Fruit fly (Drosophila melanogaster) Kc167 (cell line): ENCODE data around the gene CG14275.

Experiments
- Myc ChIP-seq: fragments of >200 bp; optimal IDR thresholded peaks from 2 replicates; lab custom pipeline; 2017; ENCODE audit warnings: missing external identifiers
- Sin3A ChIP-seq: fragments of >200 bp; optimal IDR thresholded peaks from 2 replicates; lab custom pipeline; 2018; ENCODE audit warnings: missing external identifiers
- h ChIP-seq: fragments of >200 bp; optimal IDR thresholded peaks from 3 replicates; lab custom pipeline; 2018; ENCODE audit warnings: missing external identifiers
- insv ChIP-seq: fragments of >200 bp; optimal IDR thresholded peaks from 3 replicates; lab custom pipeline; 2018; ENCODE audit warnings: missing external identifiers
- psq ChIP-seq: fragments of >200 bp; optimal IDR thresholded peaks from 2 replicates; lab custom pipeline; 2017; ENCODE audit warnings: missing external identifiers
- ttk ChIP-seq: sonication (Bioruptor generic); optimal IDR thresholded peaks from 2 replicates; lab custom pipeline; 2017; ENCODE audit warnings: missing external identifiers

Gene CG14275

DNA sequence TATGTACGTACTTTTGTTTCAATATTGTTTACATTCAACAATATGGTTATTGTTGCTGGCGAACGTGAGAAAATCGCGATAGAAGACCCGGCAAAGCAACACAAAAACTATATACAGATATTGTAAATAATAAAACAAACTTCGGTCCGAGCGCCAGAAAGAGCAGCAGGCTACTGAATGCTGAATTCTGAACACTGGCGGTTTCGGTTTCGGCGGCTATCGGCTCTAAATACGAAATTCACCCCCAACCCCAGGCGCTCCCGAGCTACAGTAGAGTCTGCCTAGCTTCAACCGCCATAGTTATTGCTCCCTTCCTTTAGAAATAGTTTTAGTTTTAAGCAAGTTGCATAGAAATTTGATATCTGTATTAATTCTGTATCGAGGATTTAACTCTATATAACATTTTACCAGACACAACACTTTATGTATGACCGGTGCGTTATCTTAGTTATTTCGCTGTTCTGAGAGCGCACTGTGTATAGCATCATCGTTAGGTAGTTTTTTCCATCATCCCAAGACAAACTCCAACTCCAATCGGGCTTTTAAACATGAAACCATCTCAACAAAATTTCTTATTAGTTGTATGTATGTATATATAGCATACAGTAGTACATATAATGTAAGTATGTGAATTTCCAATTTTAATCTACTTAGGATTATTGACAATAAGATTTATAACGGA is 35.2 kb downstream of the CG14275 start, which contains the start of gene CG7627:
TSS of gene CG7627 (minus strand) at position 197 of the 682 bp plus-strand sequence.
- TF ChIP-seq Sin3A = no peak
- TF ChIP-seq ttk (lab: Kevin White, UChicago) = no peak
- no peak for TF ChIP-seq h
- TF ChIP-seq Myc = no peak
- TF ChIP-seq insv (lab: Kevin White, UChicago) = no peak
- TF ChIP-seq psq = no peak

DNA sequence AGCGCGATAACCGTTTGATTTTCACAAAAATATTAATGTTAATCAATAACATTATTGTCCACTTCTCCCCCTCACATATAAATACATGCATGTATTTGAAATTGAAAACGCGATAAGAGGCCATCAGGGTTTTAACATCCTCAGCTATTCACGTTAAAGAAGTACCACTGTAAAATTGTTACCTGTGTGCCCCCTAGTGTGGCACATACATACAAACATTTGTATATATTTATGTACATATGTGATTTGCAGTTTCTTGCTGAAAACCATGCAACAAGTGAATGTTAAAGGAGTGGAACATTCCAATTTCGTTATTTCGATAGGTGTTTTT is 35.7 kb downstream of the CG14275 start:
- TF ChIP-seq psq (no peak), insv (lab: Kevin White, UChicago) (no peak), Sin3A (no peak), h (no peak), ttk (lab: Kevin White, UChicago) (no peak), Myc (no peak)

DNA sequence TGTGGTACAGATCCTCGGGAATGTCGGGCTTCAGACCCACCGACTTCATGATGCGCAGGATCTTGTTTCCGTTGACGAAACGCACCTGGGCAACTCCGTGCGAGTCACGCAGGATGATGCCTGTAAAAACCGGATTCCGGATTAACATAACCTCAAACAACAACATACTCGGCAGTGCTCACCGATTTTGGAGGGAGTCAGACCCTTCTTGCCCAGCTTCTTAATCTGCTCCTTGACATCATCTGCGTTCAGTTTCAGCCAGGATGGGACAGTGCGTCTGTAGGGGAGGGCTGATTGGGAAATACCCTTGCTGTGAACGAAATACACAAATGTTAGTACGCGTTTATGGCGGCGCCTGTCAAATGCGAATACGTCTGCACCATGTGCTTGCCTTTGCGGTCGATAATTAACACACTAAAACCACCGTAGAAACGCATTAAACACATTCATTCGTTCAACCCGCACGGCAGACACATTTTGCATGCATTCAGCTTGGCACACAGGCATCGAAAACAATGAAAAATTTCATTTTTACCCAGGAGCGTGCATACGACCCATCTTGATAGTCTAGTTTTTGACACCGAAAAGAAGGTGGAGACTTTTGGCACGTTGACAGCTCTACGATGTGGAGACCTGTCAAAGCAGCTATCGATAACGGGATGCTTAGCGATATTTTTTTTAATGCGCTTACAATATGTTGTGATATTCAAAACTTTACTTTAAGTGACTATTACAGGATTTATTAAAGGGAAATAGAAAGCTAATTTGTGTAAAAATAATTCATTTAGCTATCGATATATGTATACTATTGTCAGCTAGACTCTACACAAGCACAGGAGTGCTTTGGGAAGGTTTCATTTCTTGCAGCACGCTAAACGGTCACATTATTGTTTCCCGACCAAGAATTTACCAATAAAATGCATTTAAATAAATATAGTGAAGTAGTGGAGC is 37.0 kb downstream of the CG14275 start, which contains the start of the genes RpS13 and CSN8:
TSS of gene RpS13 (minus strand) at position 657 of the 951 bp plus-strand sequence.
TSS of gene CSN8 (plus strand) at position 850 of the 951 bp plus-strand sequence.
- TF ChIP-seq insv (lab: Kevin White, UChicago) (no peak), psq (no peak), Sin3A (no peak), Myc (no peak), h (no peak)

DNA sequence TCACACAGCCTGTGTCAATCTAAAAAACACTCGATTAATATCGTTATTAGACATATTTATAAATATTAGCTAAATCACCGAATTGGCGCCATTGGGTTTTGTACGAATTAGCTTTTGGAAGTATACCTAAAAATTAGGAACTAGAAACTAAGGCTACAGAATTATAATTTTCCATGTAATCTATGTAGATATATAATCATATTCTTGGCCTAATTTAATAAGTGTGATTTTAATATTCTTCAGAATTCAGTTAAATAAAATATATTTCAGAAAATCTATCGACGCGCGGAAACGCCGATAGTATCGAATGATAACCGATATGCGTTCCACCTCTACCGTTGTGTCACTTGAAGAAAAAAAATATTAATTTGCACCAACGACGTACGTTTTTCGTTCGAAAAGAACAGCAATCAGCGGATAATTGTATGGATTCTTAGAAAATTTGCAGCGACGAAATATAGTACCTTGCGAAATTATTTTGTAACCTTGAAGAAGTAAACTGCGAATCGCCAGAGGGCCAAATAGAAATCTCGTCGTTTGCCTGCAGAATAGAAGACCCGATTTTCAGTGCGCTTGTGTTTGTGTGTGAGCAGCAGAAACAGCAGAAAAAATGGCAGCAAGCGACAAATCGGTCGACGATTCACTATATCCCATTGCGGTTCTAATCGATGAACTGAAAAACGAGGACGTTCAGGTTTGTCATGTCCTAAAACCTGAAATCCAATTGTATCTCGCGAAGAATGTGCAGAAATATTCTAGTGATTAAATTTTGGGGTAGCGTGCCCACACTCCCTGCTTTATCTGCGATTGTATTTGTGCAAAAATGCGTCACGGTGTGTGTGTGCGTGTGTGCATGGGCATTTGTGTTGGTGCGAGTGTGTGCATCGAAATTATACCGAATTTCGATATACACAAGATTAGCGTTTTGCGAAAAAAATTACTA is 38.7 kb downstream of the CG14275 start, which contains the start of gene Pp2A-29B:
TSS of gene Pp2A-29B (plus strand) at position 338 of the 943 bp plus-strand sequence.
- no peak for TF ChIP-seq Sin3A
- TF ChIP-seq h = no peak
- no peak for TF ChIP-seq Myc
- TF ChIP-seq insv (lab: Kevin White, UChicago) = no peak
- TF ChIP-seq ttk (lab: Kevin White, UChicago) = no peak
- no peak for TF ChIP-seq psq

DNA sequence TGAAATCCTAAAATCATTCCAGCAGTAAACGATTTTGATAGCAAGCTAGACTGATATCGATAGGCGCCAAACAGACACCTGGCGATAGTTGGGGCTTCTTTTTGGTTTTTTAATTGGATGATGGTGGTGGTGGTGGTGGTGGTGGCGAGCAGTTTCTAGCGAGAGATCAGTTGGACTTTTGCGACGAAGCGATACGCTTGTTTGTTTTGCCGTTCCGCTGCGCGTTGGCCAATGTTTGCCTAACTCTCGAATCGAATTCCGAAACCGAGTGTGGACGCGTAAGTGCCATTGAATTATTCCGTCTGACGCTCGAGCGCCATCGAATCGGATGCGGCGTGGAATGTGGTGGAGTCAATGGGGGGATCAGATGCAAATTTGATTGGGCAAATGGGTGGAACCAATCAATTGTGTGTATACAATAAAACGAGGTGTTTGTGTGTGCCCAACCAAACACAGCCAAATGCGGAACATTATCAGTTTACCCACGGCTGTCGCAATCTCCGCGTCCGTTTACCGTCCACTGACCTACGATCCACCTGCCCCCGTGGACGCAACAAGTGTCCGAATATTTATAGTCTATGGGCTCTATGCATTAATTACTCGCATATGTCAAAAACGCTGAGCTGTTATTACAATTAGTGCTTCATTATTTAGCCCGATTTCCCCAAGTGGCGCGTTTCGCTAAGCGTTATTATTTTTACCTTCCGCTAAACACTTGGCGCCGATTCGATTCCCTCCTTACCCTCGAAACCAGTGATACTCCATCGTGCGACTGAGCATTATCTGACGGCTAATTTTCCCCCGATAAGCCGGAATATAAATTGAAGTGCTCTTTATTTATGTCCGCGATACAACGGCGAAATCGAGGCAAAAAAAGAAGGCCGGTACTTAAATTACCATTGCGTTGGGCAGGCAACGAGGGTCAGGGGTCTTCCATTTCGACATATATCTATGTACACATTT is 43.4 kb downstream of the CG14275 start, which contains the start of gene CG17292:
TSS of gene CG17292 (plus strand) at position 91 of the 963 bp plus-strand sequence.
- TF ChIP-seq psq = no peak
- TF ChIP-seq Sin3A = no peak
- no peak for TF ChIP-seq Myc
- no peak for TF ChIP-seq ttk (lab: Kevin White, UChicago)
- no peak for TF ChIP-seq insv (lab: Kevin White, UChicago)

DNA sequence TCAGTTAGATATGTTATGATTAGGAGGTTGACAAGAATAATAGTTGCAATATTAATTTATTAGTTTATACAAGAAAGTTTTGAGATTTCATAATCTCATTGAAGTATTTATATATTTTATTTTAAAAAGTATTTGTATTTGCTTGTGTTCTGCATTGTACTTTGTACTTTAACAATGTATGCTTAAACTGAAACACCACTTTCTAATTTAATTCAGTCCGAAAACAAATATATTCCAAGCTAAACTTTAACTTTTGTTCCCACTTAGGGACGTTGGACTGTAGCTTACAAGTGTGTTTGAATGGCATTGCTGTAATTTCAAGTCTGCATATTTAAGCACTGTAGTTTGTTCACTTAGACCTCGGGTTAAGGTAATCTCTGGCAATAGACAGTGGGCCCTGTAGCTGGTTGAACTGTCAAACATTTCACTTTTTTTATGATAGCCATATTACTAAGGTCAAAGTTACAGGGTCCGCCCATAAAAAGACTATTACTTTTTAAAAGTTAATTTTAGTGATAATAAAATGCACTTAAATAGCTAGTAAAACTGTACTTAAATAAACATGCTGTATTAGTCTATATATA is 44.2 kb downstream of the CG14275 start:
- TF ChIP-seq Sin3A (no peak), insv (lab: Kevin White, UChicago) (no peak), Myc (no peak), h (no peak), ttk (lab: Kevin White, UChicago) (no peak), psq (no peak)

DNA sequence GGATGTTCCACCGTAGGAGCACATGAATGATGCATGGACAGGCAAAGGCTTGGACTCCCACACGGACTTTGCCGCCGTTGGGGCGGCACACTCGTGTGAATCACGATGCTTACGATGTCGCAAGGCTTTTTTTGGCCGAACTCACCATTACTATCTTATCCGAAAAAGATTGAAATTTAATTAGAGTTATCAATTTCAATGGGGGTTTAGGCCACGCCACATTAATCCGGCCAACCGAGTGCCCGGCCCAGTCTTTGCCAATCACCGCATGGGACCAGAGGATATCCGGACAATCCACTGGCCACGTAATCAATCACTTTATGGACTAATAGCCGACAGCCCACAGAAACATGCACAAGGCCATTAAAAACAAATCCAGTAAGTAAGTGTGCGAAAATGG is 45.0 kb downstream of the CG14275 start:
- TF ChIP-seq ttk (lab: Kevin White, UChicago) (no peak), insv (lab: Kevin White, UChicago) (no peak), psq (no peak), h (no peak), Sin3A (no peak), Myc (no peak)

DNA sequence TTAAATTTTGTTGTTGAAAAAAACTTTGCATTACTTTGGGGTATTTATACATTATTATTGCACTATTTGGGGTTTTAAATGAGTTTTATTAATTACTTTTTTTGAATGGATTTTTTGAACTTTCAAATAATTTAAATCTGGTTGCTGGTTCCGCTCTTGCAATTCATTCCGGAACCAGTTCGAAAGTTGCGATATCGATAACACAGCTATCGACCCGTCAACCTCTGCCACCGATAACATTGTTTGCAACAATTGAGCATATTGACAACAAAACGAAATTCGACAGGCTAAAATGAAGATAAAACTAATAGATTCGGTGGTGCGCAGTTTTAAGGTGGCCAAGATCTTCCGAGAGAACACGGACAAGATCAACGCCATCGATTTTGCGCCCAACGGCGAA is 47.0 kb downstream of the CG14275 start, which contains the start of gene Wdr82:
TSS of gene Wdr82 (plus strand) at position 227 of the 400 bp plus-strand sequence.
- TF ChIP-seq h (no peak), psq (no peak), Sin3A (no peak), ttk (lab: Kevin White, UChicago) (no peak), Myc (no peak), insv (lab: Kevin White, UChicago) (no peak)

DNA sequence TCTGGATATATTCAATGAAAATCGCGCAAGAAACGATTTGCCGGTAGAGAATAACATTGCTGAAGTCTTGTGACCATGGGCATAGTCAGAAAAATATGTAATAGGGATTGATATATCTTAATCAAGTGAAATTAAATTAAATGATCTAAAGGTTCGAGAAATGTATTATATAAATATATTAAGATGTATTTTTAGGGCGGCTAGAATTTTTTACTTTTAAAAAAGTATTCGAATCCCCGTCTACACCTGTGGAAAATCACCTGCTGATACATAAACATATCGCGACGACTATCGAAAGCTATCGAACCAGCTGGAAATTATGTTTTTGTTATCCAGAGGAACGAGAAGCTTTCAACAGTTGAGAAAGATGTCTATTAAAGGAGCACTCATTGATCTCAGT is 49.5 kb downstream of the CG14275 start, which contains the start of the genes CG13390 and CG17294:
TSS of gene CG13390 (minus strand) at position 81 of the 400 bp plus-strand sequence.
TSS of gene CG17294 (plus strand) at position 319 of the 400 bp plus-strand sequence.
- TF ChIP-seq ttk (lab: Kevin White, UChicago) (no peak), Sin3A (no peak), Myc (no peak), psq (no peak), insv (lab: Kevin White, UChicago) (no peak), h (no peak)

DNA sequence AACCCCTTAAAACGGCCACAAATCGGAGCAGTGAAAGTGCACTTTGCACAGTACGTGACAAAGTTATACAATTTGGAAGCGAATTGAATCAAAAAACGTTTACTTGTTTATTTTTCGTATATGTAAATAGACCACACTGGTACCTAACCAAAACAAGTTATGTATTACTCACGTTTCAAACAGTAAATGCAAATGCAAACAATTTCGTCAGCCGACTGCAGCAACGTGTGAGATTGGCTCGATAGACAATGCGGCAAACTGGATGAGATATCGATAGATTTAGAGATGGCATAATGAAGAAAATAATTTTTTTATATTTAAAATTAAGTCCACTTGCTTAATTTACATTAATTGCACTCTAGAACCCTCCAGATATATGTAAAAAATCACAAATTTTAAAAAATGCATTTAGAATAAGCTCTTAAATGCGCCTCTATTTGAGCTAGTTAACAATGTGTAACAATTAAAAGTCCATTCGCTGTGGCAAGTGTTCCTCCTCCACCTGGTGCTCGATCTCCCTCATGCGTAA is 54.3 kb downstream of the CG14275 start, which contains the start of gene AlaRS:
TSS of gene AlaRS (minus strand) at position 257 of the 529 bp plus-strand sequence.
- TF ChIP-seq Myc (no peak), insv (lab: Kevin White, UChicago) (no peak), h (no peak), psq (no peak), ttk (lab: Kevin White, UChicago) (no peak), Sin3A (no peak)
